Worm (Caenorhabditis elegans) whole organism, L2 larva: ENCODE data around the gene cest-6.

Experiments
- C34F6.9 ChIP-seq: fragments of 150-350 bp; optimal IDR thresholded peaks from 2 replicates; lab custom pipeline; 2014; ENCODE audit warnings: missing biosample characterization, missing genetic modification characterization
- R02D3.7 ChIP-seq: fragments of 150-350 bp; optimal IDR thresholded peaks from 2 replicates; lab custom pipeline; 2014; ENCODE audit warnings: missing biosample characterization, missing genetic modification characterization
- Y55F3AM.14 ChIP-seq: fragments of 200-800 bp; sonication (Bioruptor generic); optimal IDR thresholded peaks from 2 replicates; lab custom pipeline; 2018; ENCODE audit warnings: mild to moderate bottlenecking, missing genetic modification characterization, missing compliant biosample characterization
- ZK546.5 ChIP-seq: sonication (generic microtip); optimal IDR thresholded peaks from 2 replicates; lab custom pipeline; 2017; ENCODE audit warnings: missing biosample characterization, missing genetic modification characterization
- alr-1 ChIP-seq: fragments of 150-350 bp; optimal IDR thresholded peaks from 2 replicates; lab custom pipeline; 2014; ENCODE audit warnings: missing biosample characterization, missing genetic modification characterization
- aly-2 ChIP-seq: fragments of 150-350 bp; optimal IDR thresholded peaks from 2 replicates; lab custom pipeline; 2014; ENCODE audit warnings: missing biosample characterization, missing genetic modification characterization
- ama-1 ChIP-seq: fragments of 150-350 bp; optimal IDR thresholded peaks from 2 replicates; lab custom pipeline; 2018; ENCODE audit warnings: inconsistent platforms
- blmp-1 ChIP-seq: sonication (generic microtip); optimal IDR thresholded peaks from 2 replicates; lab custom pipeline; 2017; ENCODE audit warnings: missing genetic modification characterization, mild to moderate bottlenecking, missing compliant biosample characterization, antibody characterized with exemption, moderate library complexity; ENCODE audit not compliant: insufficient read depth
- ceh-16 ChIP-seq: fragments of 150-350 bp; optimal IDR thresholded peaks from 2 replicates; lab custom pipeline; 2014; ENCODE audit warnings: missing biosample characterization, missing genetic modification characterization
- ceh-82 ChIP-seq: fragments of 150-350 bp; optimal IDR thresholded peaks from 2 replicates; lab custom pipeline; 2014; ENCODE audit warnings: missing biosample characterization, missing genetic modification characterization
- crh-2 ChIP-seq: sonication (generic microtip); optimal IDR thresholded peaks from 2 replicates; lab custom pipeline; 2017; ENCODE audit warnings: missing biosample characterization, missing genetic modification characterization
- dmd-4 ChIP-seq: sonication (generic microtip); optimal IDR thresholded peaks from 2 replicates; lab custom pipeline; 2017; ENCODE audit warnings: missing biosample characterization, missing genetic modification characterization
- egl-27 ChIP-seq: sonication (generic microtip); optimal IDR thresholded peaks from 3 replicates; lab custom pipeline; 2017; ENCODE audit warnings: missing biosample characterization, missing genetic modification reagents, missing genetic modification characterization
- elt-1 ChIP-seq: fragments of 150-350 bp; optimal IDR thresholded peaks from 2 replicates; lab custom pipeline; 2014; ENCODE audit warnings: missing biosample characterization, missing genetic modification characterization
- fos-1 ChIP-seq: fragments of 150-350 bp; optimal IDR thresholded peaks from 2 replicates; lab custom pipeline; 2014; ENCODE audit warnings: missing biosample characterization, missing genetic modification characterization
- gmeb-1 ChIP-seq: fragments of 150-350 bp; optimal IDR thresholded peaks from 2 replicates; lab custom pipeline; 2014; ENCODE audit warnings: missing biosample characterization, missing genetic modification characterization
- lin-39 ChIP-seq: fragments of 150-350 bp; optimal IDR thresholded peaks from 2 replicates; lab custom pipeline; 2014; ENCODE audit warnings: missing biosample characterization, missing genetic modification reagents, missing genetic modification characterization
- mbf-1 ChIP-seq: sonication (generic microtip); optimal IDR thresholded peaks from 2 replicates; lab custom pipeline; 2017; ENCODE audit warnings: missing biosample characterization, missing genetic modification characterization
- mdl-1 ChIP-seq, 2 experiments: fragments of 150-350 bp in 1 of 2; sonication (generic microtip) in 1 of 2; optimal IDR thresholded peaks; 2 replicates each; lab custom pipeline; 2017; ENCODE audit warnings: missing biosample characterization in 2 of 2, missing genetic modification characterization in 2 of 2
- nhr-10 ChIP-seq: sonication (generic microtip); optimal IDR thresholded peaks from 2 replicates; lab custom pipeline; 2017; ENCODE audit warnings: missing biosample characterization, missing genetic modification characterization
- nhr-11 ChIP-seq: fragments of 150-350 bp; optimal IDR thresholded peaks from 2 replicates; lab custom pipeline; 2014; ENCODE audit warnings: missing biosample characterization, missing genetic modification characterization
- nhr-129 ChIP-seq: fragments of 150-350 bp; optimal IDR thresholded peaks from 2 replicates; lab custom pipeline; 2014; ENCODE audit warnings: missing biosample characterization, missing genetic modification characterization
- nhr-21 ChIP-seq: fragments of 150-350 bp; optimal IDR thresholded peaks from 2 replicates; lab custom pipeline; 2014; ENCODE audit warnings: missing biosample characterization, missing genetic modification characterization
- nhr-23 ChIP-seq: fragments of 150-350 bp; optimal IDR thresholded peaks from 2 replicates; lab custom pipeline; 2014; ENCODE audit warnings: missing biosample characterization, missing genetic modification reagents, missing genetic modification characterization
- nhr-237 ChIP-seq: fragments of 150-350 bp; optimal IDR thresholded peaks from 2 replicates; lab custom pipeline; 2014; ENCODE audit warnings: missing biosample characterization, missing genetic modification characterization
- nhr-25 ChIP-seq: fragments of 150-350 bp; sonication (generic microtip); optimal IDR thresholded peaks from 3 replicates; lab custom pipeline; 2014; ENCODE audit warnings: missing biosample characterization, missing genetic modification characterization
- nhr-6 ChIP-seq: fragments of 150-350 bp; optimal IDR thresholded peaks from 2 replicates; lab custom pipeline; 2014; ENCODE audit warnings: missing biosample characterization, missing genetic modification characterization
- nhr-77 ChIP-seq: fragments of 150-350 bp; optimal IDR thresholded peaks from 2 replicates; lab custom pipeline; 2014; ENCODE audit warnings: missing biosample characterization, missing genetic modification characterization
- skn-1 ChIP-seq: sonication (generic microtip); optimal IDR thresholded peaks from 2 replicates; lab custom pipeline; 2017; ENCODE audit warnings: missing biosample characterization, missing genetic modification characterization
- sma-9 ChIP-seq, 2 experiments: fragments of 150-350 bp in 1 of 2; sonication (generic microtip) in 1 of 2; optimal IDR thresholded peaks; 2 replicates each; lab custom pipeline; 2014 to 2016; ENCODE audit warnings: missing genetic modification characterization in 2 of 2, mild to moderate bottlenecking in 1 of 2, missing biosample characterization in 1 of 2, missing compliant biosample characterization in 1 of 2, missing genetic modification reagents in 1 of 2, moderate library complexity in 1 of 2
- snpc-4 ChIP-seq: fragments of 150-350 bp; optimal IDR thresholded peaks from 2 replicates; lab custom pipeline; 2014; ENCODE audit warnings: missing biosample characterization, missing genetic modification characterization
- unc-39 ChIP-seq: fragments of 150-350 bp; optimal IDR thresholded peaks from 2 replicates; lab custom pipeline; 2014; ENCODE audit warnings: missing biosample characterization, missing genetic modification characterization
- unc-55 ChIP-seq: fragments of 150-350 bp; sonication (generic microtip); optimal IDR thresholded peaks from 3 replicates; lab custom pipeline; 2014; ENCODE audit warnings: missing biosample characterization, missing genetic modification reagents, missing genetic modification characterization
- unc-62 ChIP-seq: fragments of 150-350 bp; optimal IDR thresholded peaks from 2 replicates; lab custom pipeline; 2014; ENCODE audit warnings: missing biosample characterization, missing genetic modification reagents, missing genetic modification characterization
- zag-1 ChIP-seq: fragments of 150-350 bp; optimal IDR thresholded peaks from 2 replicates; lab custom pipeline; 2014; ENCODE audit warnings: missing biosample characterization, missing genetic modification characterization
- ztf-1 ChIP-seq: fragments of 200-800 bp; sonication (Bioruptor generic); conservative IDR thresholded peaks from 2 replicates; pipeline ENCODE4 v1.3.6; 2022; ENCODE audit warnings: missing genetic modification characterization, missing compliant biosample characterization
- ztf-11 ChIP-seq: sonication (generic microtip); optimal IDR thresholded peaks from 2 replicates; lab custom pipeline; 2017; ENCODE audit warnings: missing biosample characterization, missing genetic modification characterization
- ztf-4 ChIP-seq: fragments of 150-350 bp; optimal IDR thresholded peaks from 2 replicates; lab custom pipeline; 2014; ENCODE audit warnings: missing biosample characterization, missing genetic modification characterization

cest-6 gene

ce11 chrIV:6928417-6928816 lies at the start of gene cest-6:
Gene cest-6, minus strand, starts transcription at chrIV:6928517.
- TF ChIP-seq nhr-6 (tag; lab: Kevin White, UChicago), result no peak
- TF ChIP-seq nhr-237 (tag; lab: Kevin White, UChicago), result no peak
- no peak for TF ChIP-seq unc-62 (GFP tag; lab: Kevin White, UChicago)
- no peak for TF ChIP-seq R02D3.7 (tag; lab: Kevin White, UChicago)
- no peak for TF ChIP-seq mbf-1 (tag; lab: Kevin White, UChicago)
- no peak for TF ChIP-seq ceh-16
- no peak for TF ChIP-seq gmeb-1 (tag; lab: Kevin White, UChicago)
- TF ChIP-seq unc-55 (GFP tag; lab: Kevin White, UChicago), result no peak
- TF ChIP-seq ZK546.5 (tag; lab: Kevin White, UChicago), result no peak
- no peak for TF ChIP-seq egl-27
- no peak for TF ChIP-seq nhr-21
- TF ChIP-seq sma-9 (GFP tag; optimal IDR thresholded peaks at IDR 0.05; lab: Kevin White, UChicago), result no peak
- TF ChIP-seq sma-9 (tag; optimal IDR thresholded peaks at IDR 0.05; lab: Kevin White, UChicago), result no peak
- TF ChIP-seq ceh-82, result no peak
- no peak for TF ChIP-seq crh-2
- no peak for TF ChIP-seq aly-2 (tag; lab: Kevin White, UChicago)
- no peak for TF ChIP-seq ztf-1 (GFP tag; lab: Robert Waterston, UW)
- TF ChIP-seq, all 48 proteins: peak for 0

ce11 chrIV:6977089-6977558 lies 48.8 kb upstream of the cest-6 start, which contains the start of the genes pgl-1 and him-3:
Gene pgl-1, minus strand, starts transcription at chrIV:6977318.
Gene him-3, plus strand, starts transcription at chrIV:6977508.
- TF ChIP-seq ceh-16, result no peak
- no peak for TF ChIP-seq skn-1 (tag; lab: Kevin White, UChicago)
- TF ChIP-seq blmp-1, result no peak
- TF ChIP-seq ZK546.5 (tag; lab: Kevin White, UChicago), result no peak
- no peak for TF ChIP-seq nhr-237 (tag; lab: Kevin White, UChicago)
- TF ChIP-seq mbf-1 (tag; lab: Kevin White, UChicago), result no peak
- TF ChIP-seq ztf-4 (tag; lab: Kevin White, UChicago), result no peak
- TF ChIP-seq lin-39 (tag; lab: Kevin White, UChicago), result no peak
- TF ChIP-seq C34F6.9 (tag; lab: Kevin White, UChicago), result no peak
- TF ChIP-seq zag-1, result no peak
- no peak for TF ChIP-seq nhr-11 (tag; lab: Kevin White, UChicago)
- TF ChIP-seq unc-39 (tag; lab: Kevin White, UChicago), result no peak
- TF ChIP-seq nhr-129 (tag; lab: Kevin White, UChicago), result no peak
- TF ChIP-seq ztf-1 (GFP tag; lab: Robert Waterston, UW), result no peak
- no peak for TF ChIP-seq nhr-25 (tag; lab: Kevin White, UChicago)
- no peak for TF ChIP-seq unc-55 (GFP tag; lab: Kevin White, UChicago)

ce11 chrIV:6974162-6974938 lies 46.0 kb upstream of the cest-6 start:
- no peak for TF ChIP-seq mdl-1 (tag; optimal IDR thresholded peaks at IDR 0.05; lab: Kevin White, UChicago)
- TF ChIP-seq elt-1 (tag; lab: Kevin White, UChicago), result no peak
- no peak for TF ChIP-seq ztf-11 (tag; lab: Kevin White, UChicago)
- TF ChIP-seq snpc-4 (tag; lab: Kevin White, UChicago), result no peak
- TF ChIP-seq skn-1 (tag; lab: Kevin White, UChicago), result no peak
- no peak for TF ChIP-seq dmd-4
- no peak for TF ChIP-seq nhr-10 (tag; lab: Kevin White, UChicago)
- TF ChIP-seq nhr-23 (tag; lab: Kevin White, UChicago), result no peak
- no peak for TF ChIP-seq Y55F3AM.14 (GFP tag; lab: Kevin White, UChicago)
- TF ChIP-seq lin-39 (tag; lab: Kevin White, UChicago), result no peak
- TF ChIP-seq nhr-77, result no peak
- TF ChIP-seq sma-9 (GFP tag; optimal IDR thresholded peaks at IDR 0.05; lab: Kevin White, UChicago), result no peak
- no peak for TF ChIP-seq sma-9 (tag; optimal IDR thresholded peaks at IDR 0.05; lab: Kevin White, UChicago)
- no peak for TF ChIP-seq alr-1
- TF ChIP-seq fos-1, result no peak
- TF ChIP-seq zag-1, result no peak
- TF ChIP-seq nhr-237 (tag; lab: Kevin White, UChicago), result no peak
- no peak for TF ChIP-seq ceh-16
- no peak for TF ChIP-seq nhr-129 (tag; lab: Kevin White, UChicago)
- no peak for TF ChIP-seq ama-1 (lab: Kevin White, UChicago)
